Worm (Caenorhabditis elegans) whole organism, L4 larva: ENCODE measurements around the gene M110.8.

Source experiments
- fos-1 ChIP-seq: fragments of 150-350 bp; optimal IDR thresholded peaks from 2 replicates; lab custom pipeline; 2014; ENCODE audit warnings: missing biosample characterization, missing genetic modification characterization
- hlh-30 ChIP-seq: sonication (generic microtip); optimal IDR thresholded peaks from 2 replicates; lab custom pipeline; 2017; ENCODE audit warnings: antibody characterized with exemption, mild to moderate bottlenecking, missing genetic modification characterization, missing compliant biosample characterization; ENCODE audit not compliant: insufficient read depth
- nhr-41 ChIP-seq: fragments of 200-800 bp; sonication (Bioruptor generic); IDR thresholded peaks from 2 replicates; pipeline ENCODE4 v1.3.6; 2022; ENCODE audit warnings: missing genetic modification reagents, missing genetic modification characterization, missing compliant biosample characterization
- nhr-77 ChIP-seq: fragments of 150-350 bp; optimal IDR thresholded peaks from 2 replicates; lab custom pipeline; 2014; ENCODE audit warnings: missing biosample characterization, missing genetic modification characterization
- saeg-2 ChIP-seq: fragments of 200-800 bp; sonication (Bioruptor generic); IDR thresholded peaks from 2 replicates; pipeline ENCODE4 v1.3.6; 2022; ENCODE audit warnings: missing genetic modification reagents, missing genetic modification characterization, missing compliant biosample characterization
- zip-11 ChIP-seq: fragments of 200-800 bp; sonication (Bioruptor generic); IDR thresholded peaks from 2 replicates; pipeline ENCODE4 v1.3.6; 2022; ENCODE audit warnings: missing genetic modification characterization, missing compliant biosample characterization
- ztf-11 ChIP-seq: fragments of 150-350 bp; optimal IDR thresholded peaks from 2 replicates; lab custom pipeline; 2014; ENCODE audit warnings: missing biosample characterization, missing genetic modification characterization

DNA sequence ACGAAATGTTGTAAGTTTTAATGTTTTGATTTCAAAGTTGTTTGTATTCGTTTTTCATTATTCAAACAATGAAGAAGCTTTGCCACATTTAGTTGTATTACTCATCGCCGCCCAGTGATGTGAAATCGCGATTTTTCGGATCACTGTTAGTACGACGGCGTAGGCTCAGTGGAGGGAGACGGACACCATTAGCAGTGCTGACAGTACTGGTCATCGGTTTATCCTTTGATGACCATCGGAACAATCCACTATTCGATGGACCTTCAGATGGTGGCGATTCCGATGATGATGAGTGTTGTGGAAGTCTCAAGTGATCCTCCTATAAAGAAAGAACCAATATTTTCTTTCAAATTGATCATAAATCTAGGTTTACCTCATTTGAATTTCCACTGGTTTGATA, 21.9 kb downstream of the M110.8 start:
- TF ChIP-seq fos-1 (no peak), ztf-11 (tag; lab: Kevin White, UChicago) (no peak), nhr-77 (tag; lab: Kevin White, UChicago) (no peak), saeg-2 (GFP tag; lab: Robert Waterston, UW) (no peak), nhr-41 (no peak), zip-11 (GFP tag; lab: Robert Waterston, UW) (no peak), hlh-30 (tag; lab: Kevin White, UChicago) (no peak)
